Worm (Caenorhabditis elegans): ENCODE data around the gene C31G12.4.

C31G12.4 gene

DNA sequence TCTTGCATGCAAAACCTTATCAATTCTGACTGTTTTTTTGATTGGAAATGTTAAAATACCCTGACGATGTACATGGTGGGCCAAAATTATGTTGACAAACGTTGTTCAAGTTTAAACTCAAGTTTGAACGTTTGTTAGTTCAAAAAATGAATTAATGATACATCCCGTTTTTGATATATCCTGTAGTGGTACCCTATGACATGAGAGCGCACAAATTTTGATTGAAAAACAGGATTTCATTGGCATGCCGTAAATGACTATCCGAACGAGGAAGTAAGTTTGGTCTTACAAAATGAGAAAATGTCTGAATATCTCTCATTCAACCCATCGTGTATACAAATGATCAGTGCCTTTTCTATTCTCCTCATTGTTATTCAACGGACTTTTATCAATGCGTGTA, 37.4 kb downstream of the C31G12.4 start, which contains the start of gene Y37H2A.11:
Gene Y37H2A.11, plus strand, starts transcription at position 301 of the 400 bp plus-strand sequence.
- no peak for TF ChIP-seq ceh-2 (tag; optimal IDR thresholded peaks at IDR 0.05)
- TF ChIP-seq unc-42 (tag; optimal IDR thresholded peaks at IDR 0.05): no peak
- TF ChIP-seq ceh-14 (tag; optimal IDR thresholded peaks at IDR 0.05): no peak
- no peak for TF ChIP-seq gmeb-2 (tag; optimal IDR thresholded peaks at IDR 0.05)
- TF ChIP-seq ceh-22 (tag; optimal IDR thresholded peaks at IDR 0.05): no peak
- TF ChIP-seq unc-3 (GFP tag; conservative IDR thresholded peaks at IDR 0.05): no peak
- TF ChIP-seq unc-3 (tag; optimal IDR thresholded peaks at IDR 0.05): no peak
- no peak for TF ChIP-seq fkh-10 (GFP tag; optimal IDR thresholded peaks at IDR 0.05)
- TF ChIP-seq lim-6 (tag; optimal IDR thresholded peaks at IDR 0.05): no peak
- TF ChIP-seq fax-1 (tag; optimal IDR thresholded peaks at IDR 0.05): no peak
- TF ChIP-seq madf-2 (tag; optimal IDR thresholded peaks at IDR 0.05): no peak
- TF ChIP-seq dmd-4 (tag; optimal IDR thresholded peaks at IDR 0.05; ENCODE audit: borderline replicate concordance): no peak
- no peak for TF ChIP-seq tbx-2 (tag; optimal IDR thresholded peaks at IDR 0.05)
- TF ChIP-seq ceh-30 (tag; optimal IDR thresholded peaks at IDR 0.05): no peak
- TF ChIP-seq sdc-2 (tag; optimal IDR thresholded peaks at IDR 0.05): no peak

DNA sequence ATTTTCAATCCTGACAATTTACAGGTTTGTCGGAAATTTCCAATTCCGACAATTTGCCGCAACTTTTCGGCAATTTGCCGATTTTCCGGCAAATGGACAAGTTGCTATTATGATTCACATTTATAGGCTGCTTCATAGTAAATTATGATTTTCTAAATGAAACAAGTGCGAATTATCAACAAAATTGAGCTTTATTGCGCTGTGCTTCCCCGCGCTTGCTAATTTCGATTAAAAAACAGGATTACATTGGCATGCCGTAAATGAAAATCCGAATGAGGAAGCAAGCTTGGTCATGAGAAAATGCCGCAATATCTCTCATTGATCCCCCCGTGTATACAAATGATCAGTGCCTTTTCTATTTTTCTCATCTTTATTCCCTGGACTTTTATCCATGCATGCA, 39.9 kb downstream of the C31G12.4 start, which contains the start of gene Y37H2A.10:
Gene Y37H2A.10, plus strand, starts transcription at position 301 of the 400 bp plus-strand sequence.
- no peak for TF ChIP-seq ref-2 (tag; optimal IDR thresholded peaks at IDR 0.05)
- TF ChIP-seq sdc-2 (tag; optimal IDR thresholded peaks at IDR 0.05): no peak
- no peak for TF ChIP-seq tbx-2 (tag; optimal IDR thresholded peaks at IDR 0.05)
- TF ChIP-seq lin-11 (tag; optimal IDR thresholded peaks at IDR 0.05): no peak
- TF ChIP-seq tbx-7 (tag; optimal IDR thresholded peaks at IDR 0.05): no peak
- TF ChIP-seq fax-1 (tag; optimal IDR thresholded peaks at IDR 0.05): no peak

DNA sequence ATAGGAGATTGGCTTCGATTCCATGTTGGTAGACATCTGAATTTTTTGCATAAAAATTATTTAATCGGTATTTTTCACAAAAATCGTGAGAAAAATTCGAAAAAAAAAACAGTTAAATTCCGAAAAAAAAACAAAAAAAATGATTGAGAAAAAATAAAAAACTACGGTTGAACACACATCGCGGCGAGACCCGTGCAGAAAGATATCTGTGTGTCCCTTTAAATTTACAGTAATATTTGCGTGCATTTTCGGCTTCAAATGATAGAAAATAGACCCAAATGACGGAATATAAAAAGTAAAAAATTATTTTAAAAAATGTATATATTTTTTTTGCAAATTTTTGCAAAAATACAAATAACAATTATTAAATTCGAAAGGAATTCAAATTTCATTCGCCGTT, 40.9 kb downstream of the C31G12.4 start:
- no peak for TF ChIP-seq ceh-2 (tag; optimal IDR thresholded peaks at IDR 0.05)
- no peak for TF ChIP-seq ets-4 (tag; optimal IDR thresholded peaks at IDR 0.05)
- TF ChIP-seq gmeb-2 (tag; optimal IDR thresholded peaks at IDR 0.05): no peak
- TF ChIP-seq eyg-1 (tag; optimal IDR thresholded peaks at IDR 0.05): no peak
- no peak for TF ChIP-seq sox-4 (tag; optimal IDR thresholded peaks at IDR 0.05)

DNA sequence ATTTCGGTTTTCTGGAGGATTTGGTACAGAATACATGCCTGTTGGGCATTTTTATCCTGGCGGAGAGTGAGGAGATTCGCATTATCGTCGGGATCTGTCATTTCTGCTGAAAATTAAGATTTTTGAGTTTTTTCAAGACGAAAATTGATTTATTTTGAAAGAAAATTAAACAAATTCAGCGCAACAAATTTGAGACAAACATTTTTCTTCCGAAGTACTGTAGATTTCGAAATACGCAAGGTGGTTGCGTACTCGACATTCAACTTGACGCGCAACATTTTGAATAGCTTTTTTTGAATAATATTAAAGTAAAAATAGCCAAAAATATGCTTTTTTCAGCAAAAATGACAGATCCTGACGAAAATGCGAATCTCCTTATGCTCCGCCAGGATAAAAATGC, 44.2 kb downstream of the C31G12.4 start, which contains the start of gene Y37H2A.7:
Gene Y37H2A.7, minus strand, starts transcription at position 101 of the 400 bp plus-strand sequence.
- no peak for TF ChIP-seq pha-4 (tag; optimal IDR thresholded peaks at IDR 0.05)
- TF ChIP-seq ceh-6 (GFP tag; optimal IDR thresholded peaks at IDR 0.05): no peak
- no peak for TF ChIP-seq ceh-34 (tag; optimal IDR thresholded peaks at IDR 0.05)
- TF ChIP-seq ahr-1 (tag; optimal IDR thresholded peaks at IDR 0.05): no peak
- no peak for TF ChIP-seq ttx-3 (tag; optimal IDR thresholded peaks at IDR 0.05)
- TF ChIP-seq ceh-2 (tag; optimal IDR thresholded peaks at IDR 0.05): no peak
- no peak for TF ChIP-seq ceh-19 (GFP tag; optimal IDR thresholded peaks at IDR 0.05)
- no peak for TF ChIP-seq sdc-2 (tag; optimal IDR thresholded peaks at IDR 0.05)
- no peak for TF ChIP-seq fkh-6 (tag; optimal IDR thresholded peaks at IDR 0.05)
- no peak for TF ChIP-seq hlh-13 (GFP tag; optimal IDR thresholded peaks at IDR 0.05)
- TF ChIP-seq odd-2 (tag; optimal IDR thresholded peaks at IDR 0.05): no peak
- no peak for TF ChIP-seq unc-42 (tag; optimal IDR thresholded peaks at IDR 0.05)
- TF ChIP-seq elt-2 (tag; optimal IDR thresholded peaks at IDR 0.05): no peak
- no peak for TF ChIP-seq pat-9 (tag; optimal IDR thresholded peaks at IDR 0.05)

DNA sequence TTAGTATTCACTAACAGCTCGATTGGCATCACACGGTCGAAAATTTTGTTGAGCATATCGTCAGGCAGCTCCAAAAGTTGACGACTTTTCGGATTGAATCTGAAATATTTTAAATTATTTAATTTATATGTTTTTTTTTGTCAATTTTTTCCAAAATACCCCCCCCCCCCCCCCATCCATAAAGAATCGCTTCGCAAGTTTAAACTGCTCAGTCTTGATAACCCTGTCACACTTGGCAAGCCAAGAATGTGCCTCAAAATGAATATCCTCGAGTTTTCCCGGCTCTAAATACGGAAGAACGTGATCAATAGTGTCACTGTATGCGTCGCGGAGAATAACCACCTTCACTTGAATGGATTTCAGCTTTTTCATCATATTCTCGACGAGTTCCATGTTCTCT, 45.4 kb downstream of the C31G12.4 start, which contains the start of gene Y37H2A.18:
Gene Y37H2A.18, minus strand, starts transcription at position 101 of the 400 bp plus-strand sequence.
- TF ChIP-seq fkh-6 (tag; optimal IDR thresholded peaks at IDR 0.05) (no peak), fax-1 (tag; optimal IDR thresholded peaks at IDR 0.05) (no peak), rnt-1 (tag; optimal IDR thresholded peaks at IDR 0.05) (no peak)

DNA sequence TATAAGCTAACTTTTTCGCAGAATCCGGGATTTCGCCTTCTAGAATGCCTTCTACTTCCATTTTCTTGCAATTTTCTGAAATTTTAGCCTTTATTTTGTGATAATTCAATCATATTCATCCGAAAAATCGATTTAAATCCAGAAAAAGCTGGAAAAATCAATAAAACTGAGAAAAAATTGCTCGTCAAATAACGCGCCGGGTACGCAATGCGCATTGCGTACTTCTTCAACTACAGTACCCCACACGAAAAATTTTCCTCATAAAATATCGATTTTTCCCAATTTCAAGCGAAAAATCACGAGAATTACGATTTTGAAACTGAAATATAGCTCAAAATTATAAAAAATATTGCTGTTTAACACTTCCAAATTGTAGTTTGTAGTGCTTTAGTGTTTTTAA, 47.5 kb downstream of the C31G12.4 start, which contains the start of gene Y37H2A.12:
Gene Y37H2A.12, minus strand, starts transcription at position 81 of the 400 bp plus-strand sequence.
- TF ChIP-seq ztf-16 (tag; optimal IDR thresholded peaks at IDR 0.05) (no peak), ceh-45 (GFP tag; IDR thresholded peaks at IDR 0.05) (no peak), zip-5 (tag; optimal IDR thresholded peaks at IDR 0.05) (no peak), pat-9 (tag; optimal IDR thresholded peaks at IDR 0.05) (no peak), sox-4 (tag; optimal IDR thresholded peaks at IDR 0.05) (no peak)

Data from whole organism, late embryonic.